Worm (Caenorhabditis elegans) whole organism, mixed stage, embryonic: ENCODE measurements around the gene F33H1.4.

Experiments
- elt-1 ChIP-seq: sonication (generic microtip); optimal IDR thresholded peaks from 2 replicates; lab custom pipeline; 2017; ENCODE audit warnings: missing genetic modification characterization, mild to moderate bottlenecking, missing compliant biosample characterization, antibody characterized with exemption, moderate library complexity, borderline replicate concordance; ENCODE audit not compliant: insufficient read depth
- elt-3 ChIP-seq: fragments of 150-350 bp; optimal IDR thresholded peaks from 2 replicates; lab custom pipeline; 2014; ENCODE audit warnings: missing biosample characterization, missing genetic modification characterization
- lin-13 ChIP-seq: fragments of 150-350 bp; optimal IDR thresholded peaks from 2 replicates; lab custom pipeline; 2014; ENCODE audit warnings: missing biosample characterization, missing genetic modification characterization
- lsy-2 ChIP-seq: fragments of 150-350 bp; optimal IDR thresholded peaks from 2 replicates; lab custom pipeline; 2014; ENCODE audit warnings: missing biosample characterization, missing genetic modification characterization
- mep-1 ChIP-seq: fragments of 150-350 bp; optimal IDR thresholded peaks from 2 replicates; lab custom pipeline; 2017; ENCODE audit warnings: missing biosample characterization, missing genetic modification reagents, missing genetic modification characterization, inconsistent platforms
- nhr-28 ChIP-seq: fragments of 150-350 bp; optimal IDR thresholded peaks from 2 replicates; lab custom pipeline; 2014; ENCODE audit warnings: missing biosample characterization, missing genetic modification characterization
- nhr-76 ChIP-seq: sonication (generic microtip); optimal IDR thresholded peaks from 2 replicates; lab custom pipeline; 2017; ENCODE audit warnings: missing biosample characterization, missing genetic modification characterization
- sptf-1 ChIP-seq: sonication (generic microtip); optimal IDR thresholded peaks from 2 replicates; lab custom pipeline; 2017; ENCODE audit warnings: mild to moderate bottlenecking, missing genetic modification characterization, moderate library complexity, missing compliant biosample characterization
- tbx-8 ChIP-seq: fragments of 200-800 bp; sonication (Bioruptor generic); optimal IDR thresholded peaks from 2 replicates; lab custom pipeline; 2018; ENCODE audit warnings: mild to moderate bottlenecking, missing genetic modification characterization, moderate library complexity, missing compliant biosample characterization
- unc-62 ChIP-seq: fragments of 150-350 bp; optimal IDR thresholded peaks from 2 replicates; lab custom pipeline; 2014; ENCODE audit warnings: missing biosample characterization, missing genetic modification reagents, missing genetic modification characterization
- zip-8 ChIP-seq: fragments of 150-350 bp; optimal IDR thresholded peaks from 2 replicates; lab custom pipeline; 2014; ENCODE audit warnings: missing biosample characterization, missing genetic modification characterization
- ztf-11 ChIP-seq: fragments of 150-350 bp; optimal IDR thresholded peaks from 2 replicates; lab custom pipeline; 2014; ENCODE audit warnings: missing biosample characterization, missing genetic modification characterization

DNA sequence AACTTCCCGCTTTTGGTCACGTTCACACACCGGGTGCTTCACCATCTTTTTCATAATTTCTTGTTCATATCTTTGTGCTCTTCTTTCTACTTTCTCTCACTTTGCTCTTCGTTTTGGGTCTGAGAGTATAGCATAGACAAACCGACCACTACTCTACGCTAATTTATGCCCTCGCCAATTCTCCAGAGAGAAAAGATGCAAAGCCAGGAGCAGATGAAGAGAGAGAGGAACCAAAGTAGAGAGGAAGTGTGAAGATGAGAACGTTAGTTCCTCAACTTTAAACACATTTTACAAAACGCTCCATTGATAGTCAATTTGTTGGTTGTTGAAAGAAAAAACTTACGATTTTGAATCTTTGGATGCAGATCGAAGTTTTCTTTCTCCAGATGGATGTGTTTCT lies 6.7 kb upstream of the F33H1.4 start:
- TF ChIP-seq sptf-1 (tag; lab: Kevin White, UChicago) (no peak), nhr-28 (no peak), unc-62 (GFP tag; lab: Kevin White, UChicago) (no peak), zip-8 (tag; lab: Kevin White, UChicago) (no peak), nhr-76 (tag; lab: Kevin White, UChicago) (no peak), elt-3 (tag; lab: Kevin White, UChicago) (no peak), mep-1 (tag; lab: Kevin White, UChicago) (no peak), lsy-2 (tag; lab: Kevin White, UChicago) (no peak), tbx-8 (GFP tag; lab: Kevin White, UChicago) (no peak), lin-13 (tag; lab: Kevin White, UChicago) (no peak), ztf-11 (tag; lab: Kevin White, UChicago) (no peak), elt-1 (tag; lab: Kevin White, UChicago) (no peak)
